Worm (Caenorhabditis elegans) whole organism, L3 larva: ENCODE data around the gene ceh-23.
A peak's percentile ranks its signal among the peaks of the same experiment; 100 is the strongest.

Source experiments
- egl-27 ChIP-seq: sonication (generic microtip); optimal IDR thresholded peaks from 4 replicates; lab custom pipeline; 2017; ENCODE audit warnings: missing biosample characterization, missing genetic modification reagents, missing genetic modification characterization
- egl-5 ChIP-seq: fragments of 150-350 bp; optimal IDR thresholded peaks from 2 replicates; lab custom pipeline; 2017; ENCODE audit warnings: missing biosample characterization, missing genetic modification reagents, missing genetic modification characterization, inconsistent platforms
- elt-2 ChIP-seq: sonication (generic microtip); optimal IDR thresholded peaks from 2 replicates; lab custom pipeline; 2016; ENCODE audit warnings: missing genetic modification reagents, mild to moderate bottlenecking, missing genetic modification characterization, missing compliant biosample characterization
- mml-1 ChIP-seq: fragments of 150-350 bp; sonication (generic microtip); optimal IDR thresholded peaks from 3 replicates; lab custom pipeline; 2014; ENCODE audit warnings: missing biosample characterization, missing genetic modification characterization
- nhr-11 ChIP-seq: fragments of 150-350 bp; optimal IDR thresholded peaks from 2 replicates; lab custom pipeline; 2014; ENCODE audit warnings: missing biosample characterization, missing genetic modification characterization
- nhr-28 ChIP-seq: fragments of 150-350 bp; optimal IDR thresholded peaks from 2 replicates; lab custom pipeline; 2014; ENCODE audit warnings: missing biosample characterization, missing genetic modification characterization
- unc-62 ChIP-seq: fragments of 150-350 bp; sonication (generic microtip); optimal IDR thresholded peaks from 4 replicates; lab custom pipeline; 2014; ENCODE audit warnings: missing biosample characterization, missing genetic modification reagents, missing genetic modification characterization

- TF ChIP-seq egl-5 (tag; lab: Kevin White, UChicago), result no peak
- peak; percentile 4 for TF ChIP-seq elt-2 (tag; lab: Kevin White, UChicago)
- no peak for TF ChIP-seq nhr-11 (tag; lab: Kevin White, UChicago)
- no peak for TF ChIP-seq unc-62
- no peak for TF ChIP-seq egl-27 (tag; lab: Kevin White, UChicago)
- TF ChIP-seq nhr-28 (tag; lab: Kevin White, UChicago), result no peak
- no peak for TF ChIP-seq mml-1 (tag; lab: Kevin White, UChicago)
Observed at ce11 chrIII:7858407-7859029, 19.1 kb downstream of the ceh-23 start, which contains the start of the genes coq-5 and ufm-1.
